Fruit fly (Drosophila melanogaster) whole organism, embryonic: Measurements from ENCODE around the gene CG13392.

ENCODE experiments used
- Antp ChIP-seq: fragments of 200-800 bp; sonication (Bioruptor generic); optimal IDR thresholded peaks from 3 replicates; lab custom pipeline; 2016; ENCODE audit warnings: missing biosample characterization, missing genetic modification characterization
- CG32532 ChIP-seq: fragments of 200-800 bp; sonication (Bioruptor generic); IDR thresholded peaks from 2 replicates; pipeline ENCODE4 v1.3.6; 2022; ENCODE audit warnings: missing biosample characterization, missing genetic modification characterization
- Sox102F ChIP-seq: fragments of 200-800 bp; sonication (Bioruptor generic); optimal IDR thresholded peaks from 2 replicates; lab custom pipeline; 2018; ENCODE audit warnings: missing biosample characterization, mild to moderate bottlenecking, missing genetic modification characterization, moderate library complexity
- corto ChIP-seq: fragments of 200-800 bp; sonication (Bioruptor generic); optimal IDR thresholded peaks from 2 replicates; lab custom pipeline; 2016; ENCODE audit warnings: missing biosample characterization, mild to moderate bottlenecking, missing genetic modification characterization, moderate library complexity
- crc ChIP-seq: fragments of 200-800 bp; sonication (Bioruptor generic); optimal IDR thresholded peaks from 2 replicates; lab custom pipeline; 2016; ENCODE audit warnings: missing biosample characterization, missing genetic modification characterization

- peak; percentile 79 for TF ChIP-seq CG32532 (GFP tag; lab: Robert Waterston, UW)
- peak; percentile 38 for TF ChIP-seq corto (GFP tag; lab: Kevin White, UChicago)
- TF ChIP-seq crc, result peak; percentile 69
- peak; percentile 85 for TF ChIP-seq Antp (GFP tag; lab: Kevin White, UChicago)
- TF ChIP-seq Sox102F (GFP tag; lab: Kevin White, UChicago), result peak; percentile 16
Observed at dm6 chr2L:8382646-8383045, at the start of gene CG13392, which contains the start of gene Rcd4.
